Worm (Caenorhabditis elegans): ENCODE measurements around the gene nhr-209.
A peak's percentile ranks its signal among the peaks of the same experiment; 100 is the strongest.

Gene nhr-209

DNA sequence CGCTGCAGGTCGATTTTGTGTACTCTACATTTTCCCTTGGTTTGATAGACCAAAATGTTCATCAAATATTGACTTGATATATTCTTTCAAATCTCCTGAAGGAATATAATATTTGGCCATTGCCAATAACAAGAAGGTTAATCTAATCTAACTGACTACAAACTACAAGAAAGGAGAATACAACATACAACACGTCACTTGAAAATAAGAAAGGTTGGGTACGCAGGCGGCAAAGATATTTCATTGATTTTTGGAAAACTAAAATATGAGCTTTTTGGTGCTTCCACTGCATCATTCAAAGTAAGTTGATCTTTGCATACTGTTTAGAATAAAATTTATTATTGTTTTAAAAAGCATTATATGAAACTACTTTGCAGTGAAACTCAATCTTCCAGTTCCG, at the start of gene nhr-209:
Gene nhr-209 (plus strand): TSS at position 27 of the 400 bp plus-strand sequence.
- TF ChIP-seq unc-62 (GFP tag; optimal IDR thresholded peaks at IDR 0.05) (no peak), cnd-1 (tag; optimal IDR thresholded peaks at IDR 0.05) (no peak), ztf-11 (tag; optimal IDR thresholded peaks at IDR 0.05) (no peak), lin-13 (tag; optimal IDR thresholded peaks at IDR 0.05) (no peak), unc-120 (tag; optimal IDR thresholded peaks at IDR 0.05; ENCODE audit: poor library complexity, severe bottlenecking) (no peak), sptf-1 (tag; optimal IDR thresholded peaks at IDR 0.05) (no peak), ceh-43 (GFP tag; optimal IDR thresholded peaks at IDR 0.05) (no peak), zip-8 (tag; optimal IDR thresholded peaks at IDR 0.05) (no peak), nhr-12 (tag; optimal IDR thresholded peaks at IDR 0.05) (no peak), snpc-4 (tag; optimal IDR thresholded peaks at IDR 0.05) (no peak)

DNA sequence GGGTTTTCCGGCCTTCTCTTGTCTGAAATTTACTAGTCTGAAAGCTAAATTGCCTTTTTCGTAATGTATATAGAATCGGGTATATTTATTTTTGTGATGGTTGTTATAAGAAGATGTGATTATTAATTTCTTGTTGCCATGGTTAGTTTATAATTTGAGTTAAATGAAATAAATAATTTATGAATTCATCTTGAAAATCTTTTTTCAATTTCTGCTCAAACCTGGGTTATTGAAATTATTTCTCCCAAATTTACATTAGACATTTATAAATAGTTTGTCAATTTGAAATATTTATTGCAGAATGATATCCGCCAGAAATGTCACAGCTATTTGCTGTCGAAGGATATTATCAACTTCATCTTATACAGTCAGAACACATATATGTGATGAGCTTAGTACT, 49.5 kb upstream of the nhr-209 start, which contains the start of gene dars-2:
Gene dars-2 (plus strand): TSS at position 301 of the 400 bp plus-strand sequence.
- TF ChIP-seq nhr-12 (tag; optimal IDR thresholded peaks at IDR 0.05) (no peak), unc-39 (tag; optimal IDR thresholded peaks at IDR 0.05) (no peak), nhr-28 (tag; optimal IDR thresholded peaks at IDR 0.05) (no peak), zip-8 (tag; optimal IDR thresholded peaks at IDR 0.05) (no peak), pha-4 (tag; optimal IDR thresholded peaks at IDR 0.05) (no peak), lin-32 (GFP tag; optimal IDR thresholded peaks at IDR 0.05) (no peak), hlh-1 (tag; optimal IDR thresholded peaks at IDR 0.05) (no peak), cnd-1 (tag; optimal IDR thresholded peaks at IDR 0.05) (no peak), unc-120 (tag; optimal IDR thresholded peaks at IDR 0.05; ENCODE audit: poor library complexity, severe bottlenecking) (no peak)

DNA sequence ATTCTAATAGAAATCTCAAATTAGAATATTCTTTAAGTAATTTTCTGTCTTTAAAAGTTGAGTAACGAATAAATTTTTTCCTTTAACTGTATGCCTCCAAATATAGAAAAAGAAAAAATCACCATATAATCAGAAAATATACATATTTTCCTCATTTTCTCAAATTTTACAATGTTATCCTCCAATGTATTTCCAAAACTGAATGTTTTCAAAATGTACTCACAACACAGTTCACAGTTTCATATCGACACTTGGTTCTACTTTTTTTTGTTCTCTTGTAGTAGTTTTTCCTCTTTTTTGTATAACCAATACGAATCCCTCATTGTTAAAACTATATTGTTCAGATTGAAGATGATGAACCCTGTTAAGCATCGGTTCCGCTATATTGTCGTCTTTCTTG, 44.4 kb upstream of the nhr-209 start, which contains the start of gene F10C2.7:
Gene F10C2.7 (plus strand): TSS at position 301 of the 400 bp plus-strand sequence.
- TF ChIP-seq sptf-1 (tag; optimal IDR thresholded peaks at IDR 0.05) (no peak), nhr-237 (tag; optimal IDR thresholded peaks at IDR 0.05) (no peak), lin-13 (tag; optimal IDR thresholded peaks at IDR 0.05) (no peak)

DNA sequence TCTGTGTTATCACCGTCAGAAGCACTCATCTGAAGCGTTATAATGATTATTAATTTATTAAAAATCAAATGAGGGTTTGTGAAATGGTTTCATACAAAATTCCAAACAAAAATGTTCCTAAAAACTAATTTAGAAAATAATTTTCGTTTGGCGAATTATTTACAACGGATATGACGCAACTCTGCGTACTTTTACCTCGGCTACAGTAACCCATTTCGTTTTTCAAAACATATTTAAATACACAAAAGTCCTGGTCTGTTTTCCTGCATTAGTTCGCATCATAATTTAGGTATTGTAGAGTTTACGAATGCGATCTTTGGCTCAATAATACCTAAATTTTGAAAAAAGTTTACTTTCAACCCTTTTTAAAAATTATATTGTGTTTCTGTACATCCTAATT, 38.2 kb upstream of the nhr-209 start, which contains the start of gene R07B7.2:
Gene R07B7.2 (minus strand): TSS at position 35 of the 400 bp plus-strand sequence.
- TF ChIP-seq zip-8 (tag; optimal IDR thresholded peaks at IDR 0.05): peak; percentile 75
- no peak for TF ChIP-seq bed-3 (GFP tag; optimal IDR thresholded peaks at IDR 0.05)
- no peak for TF ChIP-seq unc-39 (tag; optimal IDR thresholded peaks at IDR 0.05)
- no peak for TF ChIP-seq mab-5 (tag; optimal IDR thresholded peaks at IDR 0.05)
- TF ChIP-seq nhr-28 (tag; optimal IDR thresholded peaks at IDR 0.05): no peak
- no peak for TF ChIP-seq ceh-39 (tag; optimal IDR thresholded peaks at IDR 0.05)
- no peak for TF ChIP-seq lsy-2 (tag; optimal IDR thresholded peaks at IDR 0.05)

DNA sequence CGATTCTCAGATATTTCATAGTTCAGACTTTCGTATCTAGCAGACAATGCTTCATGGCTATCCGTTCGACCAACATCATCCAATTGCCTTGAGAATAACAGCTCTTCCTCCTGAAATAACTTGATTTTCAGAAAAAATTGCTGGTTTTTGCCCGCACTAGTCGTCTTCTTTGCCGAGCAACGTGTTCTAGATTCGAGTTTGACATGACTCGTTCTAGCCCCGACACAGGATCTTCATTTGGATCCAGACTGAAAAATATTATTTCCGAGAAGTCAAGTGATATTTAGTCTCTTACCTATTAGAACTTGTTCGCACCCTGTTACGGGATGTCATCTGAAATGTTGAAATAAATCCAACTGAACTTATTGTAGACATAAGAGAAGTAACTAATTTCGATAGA, 34.9 kb upstream of the nhr-209 start, which contains the start of gene clh-6:
Gene clh-6 (minus strand): TSS at position 333 of the 400 bp plus-strand sequence.
- TF ChIP-seq unc-62 (GFP tag; optimal IDR thresholded peaks at IDR 0.05) (no peak), flh-1 (GFP tag; optimal IDR thresholded peaks at IDR 0.05) (no peak), nhr-12 (tag; optimal IDR thresholded peaks at IDR 0.05) (no peak), bed-3 (GFP tag; optimal IDR thresholded peaks at IDR 0.05) (no peak), nhr-2 (tag; optimal IDR thresholded peaks at IDR 0.05) (no peak), tbx-8 (GFP tag; optimal IDR thresholded peaks at IDR 0.05) (no peak), mab-5 (tag; optimal IDR thresholded peaks at IDR 0.05) (no peak), mls-2 (tag; optimal IDR thresholded peaks at IDR 0.05) (no peak), snpc-4 (tag; optimal IDR thresholded peaks at IDR 0.05) (no peak), lin-13 (tag; optimal IDR thresholded peaks at IDR 0.05) (no peak), ceh-39 (tag; optimal IDR thresholded peaks at IDR 0.05) (no peak), unc-39 (tag; optimal IDR thresholded peaks at IDR 0.05) (no peak), ces-1 (GFP tag; optimal IDR thresholded peaks at IDR 0.05) (no peak), cnd-1 (tag; optimal IDR thresholded peaks at IDR 0.05) (no peak), nhr-76 (tag; optimal IDR thresholded peaks at IDR 0.05) (no peak), blmp-1 (tag; optimal IDR thresholded peaks at IDR 0.05) (no peak), ham-2 (GFP tag; optimal IDR thresholded peaks at IDR 0.05) (no peak), M03D4.4 (tag; optimal IDR thresholded peaks at IDR 0.05) (no peak), mep-1 (tag; optimal IDR thresholded peaks at IDR 0.05) (no peak), hlh-1 (tag; optimal IDR thresholded peaks at IDR 0.05) (no peak)

DNA sequence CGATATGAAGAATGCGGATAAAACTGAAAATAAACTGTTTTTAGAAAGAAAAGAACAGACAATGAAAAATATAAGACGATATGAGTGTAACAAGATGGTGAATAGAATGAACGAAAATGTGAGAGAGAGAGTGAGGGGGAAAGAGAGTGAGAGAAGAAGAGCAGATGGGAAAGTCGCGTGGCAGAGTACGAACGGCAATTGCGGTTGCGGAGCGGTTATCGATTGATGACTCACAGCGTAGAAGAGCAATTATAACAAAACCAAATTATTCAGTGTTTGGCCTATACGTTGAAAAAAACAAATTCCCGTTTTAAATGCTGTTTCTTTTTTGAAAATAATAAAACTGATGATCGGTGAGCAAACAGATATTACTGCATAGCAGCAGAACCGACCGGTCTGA, 32.6 kb upstream of the nhr-209 start, which contains the start of gene pqn-53:
Gene pqn-53 (minus strand): TSS at position 23 of the 400 bp plus-strand sequence.
- TF ChIP-seq tbx-8 (GFP tag; optimal IDR thresholded peaks at IDR 0.05) (no peak), sem-2 (GFP tag; optimal IDR thresholded peaks at IDR 0.05) (no peak), mep-1 (tag; optimal IDR thresholded peaks at IDR 0.05) (no peak), blmp-1 (tag; optimal IDR thresholded peaks at IDR 0.05) (no peak), nhr-237 (tag; optimal IDR thresholded peaks at IDR 0.05) (no peak), ceh-43 (GFP tag; optimal IDR thresholded peaks at IDR 0.05) (no peak), ces-1 (GFP tag; optimal IDR thresholded peaks at IDR 0.05) (peak; percentile 19), ceh-39 (tag; optimal IDR thresholded peaks at IDR 0.05) (peak; percentile 69), unc-120 (tag; optimal IDR thresholded peaks at IDR 0.05; ENCODE audit: poor library complexity, severe bottlenecking) (no peak), nhr-28 (tag; optimal IDR thresholded peaks at IDR 0.05) (no peak), ceh-83 (GFP tag; optimal IDR thresholded peaks at IDR 0.05) (no peak), lsy-2 (tag; optimal IDR thresholded peaks at IDR 0.05) (no peak), hlh-1 (tag; optimal IDR thresholded peaks at IDR 0.05) (peak; percentile 43), lin-13 (tag; optimal IDR thresholded peaks at IDR 0.05) (no peak), mls-2 (tag; optimal IDR thresholded peaks at IDR 0.05) (no peak), elt-3 (tag; optimal IDR thresholded peaks at IDR 0.05) (no peak), sptf-1 (tag; optimal IDR thresholded peaks at IDR 0.05) (no peak), unc-62 (GFP tag; optimal IDR thresholded peaks at IDR 0.05) (no peak), mab-5 (tag; optimal IDR thresholded peaks at IDR 0.05) (no peak), lin-32 (GFP tag; optimal IDR thresholded peaks at IDR 0.05) (no peak)
